Worm (Caenorhabditis elegans): Measurements from ENCODE around the gene hmit-1.2.

ce11 chrV:18524460-18524859 is at the start of gene hmit-1.2:
- TF ChIP-seq aly-1 (tag; optimal IDR thresholded peaks at IDR 0.05) (no peak), B0310.2 (tag; optimal IDR thresholded peaks at IDR 0.05) (no peak)

All from whole organism, early embryonic.